Worm (Caenorhabditis elegans) whole organism, L1 larva: ENCODE measurements around the gene F21D5.5.

ENCODE experiments used
- aha-1 ChIP-seq: fragments of 150-350 bp; optimal IDR thresholded peaks from 2 replicates; lab custom pipeline; 2014; ENCODE audit warnings: missing biosample characterization, missing genetic modification characterization
- fkh-10 ChIP-seq: sonication (generic microtip); optimal IDR thresholded peaks from 2 replicates; lab custom pipeline; 2017; ENCODE audit warnings: missing biosample characterization, missing genetic modification reagents, missing genetic modification characterization
- fkh-4 ChIP-seq: sonication (generic microtip); optimal IDR thresholded peaks from 2 replicates; lab custom pipeline; 2016; ENCODE audit warnings: missing compliant biosample characterization, missing genetic modification characterization, borderline replicate concordance
- lsy-2 ChIP-seq, 2 experiments: fragments of 150-350 bp; optimal IDR thresholded peaks; 2 replicates each; lab custom pipeline; 2014; ENCODE audit warnings: missing biosample characterization in 2 of 2, missing genetic modification characterization in 2 of 2
- mab-9 ChIP-seq: fragments of 200-800 bp; sonication (Bioruptor generic); IDR thresholded peaks from 2 replicates; pipeline ENCODE4 v1.3.6; 2022; ENCODE audit warnings: missing genetic modification reagents, missing genetic modification characterization, missing compliant biosample characterization
- nhr-237 ChIP-seq: fragments of 150-350 bp; optimal IDR thresholded peaks from 2 replicates; lab custom pipeline; 2014; ENCODE audit warnings: missing biosample characterization, missing genetic modification characterization
- nhr-90 ChIP-seq: sonication (generic microtip); optimal IDR thresholded peaks from 2 replicates; lab custom pipeline; 2016; ENCODE audit warnings: mild to moderate bottlenecking, missing genetic modification characterization, missing compliant biosample characterization; ENCODE audit not compliant: poor library complexity
- rnt-1 ChIP-seq: sonication (generic microtip); optimal IDR thresholded peaks from 2 replicates; lab custom pipeline; 2016; ENCODE audit warnings: mild to moderate bottlenecking, missing genetic modification characterization, moderate library complexity, missing compliant biosample characterization
- snpc-4 ChIP-seq: fragments of 150-350 bp; optimal IDR thresholded peaks from 2 replicates; lab custom pipeline; 2014; ENCODE audit warnings: missing biosample characterization, missing genetic modification characterization
- unc-130 ChIP-seq: fragments of 150-350 bp; optimal IDR thresholded peaks from 2 replicates; lab custom pipeline; 2017; ENCODE audit warnings: missing biosample characterization, missing genetic modification characterization, inconsistent platforms
- unc-62 ChIP-seq: fragments of 150-350 bp; optimal IDR thresholded peaks from 2 replicates; lab custom pipeline; 2014; ENCODE audit warnings: missing biosample characterization, missing genetic modification reagents, missing genetic modification characterization

- TF ChIP-seq aha-1 (tag; lab: Kevin White, UChicago): no peak
- TF ChIP-seq rnt-1 (tag; lab: Kevin White, UChicago): peak; percentile 62
- no peak for TF ChIP-seq fkh-10 (GFP tag; lab: Kevin White, UChicago)
- TF ChIP-seq snpc-4: peak; percentile 23
- TF ChIP-seq unc-130: no peak
- TF ChIP-seq lsy-2 (tag; optimal IDR thresholded peaks at IDR 0.05; lab: Kevin White, UChicago): peak; percentile 71 to 83
- peak; percentile 32 for TF ChIP-seq nhr-237 (tag; lab: Kevin White, UChicago)
- TF ChIP-seq unc-62 (GFP tag; lab: Kevin White, UChicago): no peak
- TF ChIP-seq fkh-4 (tag; lab: Kevin White, UChicago): no peak
- no peak for TF ChIP-seq mab-9 (GFP tag; lab: Robert Waterston, UW)
- peak; percentile 63 for TF ChIP-seq nhr-90
Observed at ce11 chrIV:8782172-8782571, 43.0 kb upstream of the F21D5.5 start.
